Worm (Caenorhabditis elegans) whole organism, L4 larva: ENCODE data around the gene dnj-11.

ENCODE experiments used
- F10B5.3 ChIP-seq: sonication (generic microtip); optimal IDR thresholded peaks from 2 replicates; lab custom pipeline; 2016; ENCODE audit warnings: mild to moderate bottlenecking, missing genetic modification characterization, missing compliant biosample characterization
- F37D6.2 ChIP-seq: sonication (generic microtip); optimal IDR thresholded peaks from 2 replicates; lab custom pipeline; 2016; ENCODE audit warnings: mild to moderate bottlenecking, missing genetic modification characterization, missing compliant biosample characterization
- F44E2.7 ChIP-seq: fragments of 200-800 bp; sonication (Bioruptor generic); IDR thresholded peaks from 2 replicates; pipeline ENCODE4 v2.1.2; 2022; ENCODE audit warnings: missing genetic modification characterization, missing compliant biosample characterization
- F49E8.2 ChIP-seq: sonication (generic microtip); optimal IDR thresholded peaks from 2 replicates; lab custom pipeline; 2016; ENCODE audit warnings: missing compliant biosample characterization, mild to moderate bottlenecking, missing genetic modification characterization, borderline replicate concordance
- R02D3.7 ChIP-seq: fragments of 150-350 bp; sonication (generic microtip); optimal IDR thresholded peaks from 3 replicates; lab custom pipeline; 2014; ENCODE audit warnings: missing biosample characterization, missing genetic modification characterization
- T20F7.1 ChIP-seq: fragments of 200-800 bp; sonication (Bioruptor generic); optimal IDR thresholded peaks from 2 replicates; lab custom pipeline; 2018; ENCODE audit warnings: mild to moderate bottlenecking, missing genetic modification characterization, missing compliant biosample characterization
- T26A8.4 ChIP-seq: fragments of 200-800 bp; sonication (Bioruptor generic); IDR thresholded peaks from 2 replicates; pipeline ENCODE4 v1.3.6; 2022; ENCODE audit warnings: missing genetic modification characterization, missing compliant biosample characterization
- Y48G9A.11 ChIP-seq: fragments of 200-800 bp; sonication (Bioruptor generic); IDR thresholded peaks from 2 replicates; pipeline ENCODE4 v1.3.6; 2022; ENCODE audit warnings: missing genetic modification reagents, missing genetic modification characterization, missing compliant biosample characterization
- aly-2 ChIP-seq: sonication (generic microtip); optimal IDR thresholded peaks from 2 replicates; lab custom pipeline; 2018; ENCODE audit warnings: missing biosample characterization, missing genetic modification characterization
- ceh-28 ChIP-seq: fragments of 150-350 bp; optimal IDR thresholded peaks from 2 replicates; lab custom pipeline; 2014; ENCODE audit warnings: missing biosample characterization, missing genetic modification reagents, missing genetic modification characterization
- ceh-62 ChIP-seq: sonication (generic microtip); optimal IDR thresholded peaks from 2 replicates; lab custom pipeline; 2017; ENCODE audit warnings: missing biosample characterization, missing genetic modification characterization
- ces-1 ChIP-seq: fragments of 150-350 bp; sonication (generic microtip); optimal IDR thresholded peaks from 4 replicates; lab custom pipeline; 2014; ENCODE audit warnings: missing biosample characterization, missing genetic modification reagents, missing genetic modification characterization
- cey-2 ChIP-seq: sonication (generic microtip); optimal IDR thresholded peaks from 3 replicates; lab custom pipeline; 2017; ENCODE audit warnings: missing genetic modification characterization, mild to moderate bottlenecking, missing compliant biosample characterization, antibody characterized with exemption, borderline replicate concordance; ENCODE audit not compliant: insufficient read depth
- daf-16 ChIP-seq, 3 experiments: sonication (generic microtip); optimal IDR thresholded peaks; 2 replicates each; lab custom pipeline; 2016 to 2017; ENCODE audit warnings: missing genetic modification characterization in 3 of 3, missing genetic modification reagents in 3 of 3, mild to moderate bottlenecking in 2 of 3, missing compliant biosample characterization in 2 of 3, missing biosample characterization in 1 of 3, moderate library complexity in 1 of 3
- daf-19 ChIP-seq: fragments of 200-800 bp; sonication (Bioruptor generic); conservative IDR thresholded peaks from 2 replicates; pipeline ENCODE4 v1.3.6; 2022; ENCODE audit warnings: missing genetic modification characterization, missing compliant biosample characterization
- dmd-6 ChIP-seq: fragments of 200-800 bp; sonication (Bioruptor generic); IDR thresholded peaks from 2 replicates; pipeline ENCODE4 v1.3.6; 2022; ENCODE audit warnings: missing genetic modification reagents, missing genetic modification characterization, missing compliant biosample characterization
- dve-1 ChIP-seq: sonication (generic microtip); optimal IDR thresholded peaks from 2 replicates; lab custom pipeline; 2017; ENCODE audit warnings: antibody characterized with exemption, mild to moderate bottlenecking, missing genetic modification characterization, missing compliant biosample characterization; ENCODE audit not compliant: insufficient read depth
- fos-1 ChIP-seq: fragments of 150-350 bp; optimal IDR thresholded peaks from 2 replicates; lab custom pipeline; 2014; ENCODE audit warnings: missing biosample characterization, missing genetic modification characterization
- lim-7 ChIP-seq: fragments of 200-800 bp; sonication (Bioruptor generic); IDR thresholded peaks from 2 replicates; pipeline ENCODE4 v1.3.6; 2022; ENCODE audit warnings: missing genetic modification characterization, missing compliant biosample characterization
- lin-1 ChIP-seq: fragments of 200-800 bp; sonication (Bioruptor generic); IDR thresholded peaks from 2 replicates; pipeline ENCODE4 v1.3.6; 2022; ENCODE audit warnings: missing genetic modification reagents, missing genetic modification characterization, missing compliant biosample characterization
- lin-29 ChIP-seq: fragments of 200-800 bp; sonication (Bioruptor generic); IDR thresholded peaks from 2 replicates; pipeline ENCODE4 v1.3.6; 2022; ENCODE audit warnings: missing genetic modification reagents, missing genetic modification characterization, missing compliant biosample characterization
- lin-38 ChIP-seq: fragments of 200-800 bp; sonication (Bioruptor generic); IDR thresholded peaks from 2 replicates; pipeline ENCODE4 v1.3.6; 2022; ENCODE audit warnings: missing genetic modification reagents, missing genetic modification characterization, missing compliant biosample characterization
- lsy-2 ChIP-seq, 2 experiments: fragments of 150-350 bp in 1 of 2; sonication (generic microtip) in 1 of 2; optimal IDR thresholded peaks; 2 replicates each; lab custom pipeline; 2014 to 2017; ENCODE audit warnings: missing biosample characterization in 2 of 2, missing genetic modification characterization in 2 of 2
- mdl-1 ChIP-seq, 2 experiments: fragments of 150-350 bp in 1 of 2; sonication (generic microtip) in 1 of 2; optimal IDR thresholded peaks; 2 replicates each; lab custom pipeline; 2014 to 2017; ENCODE audit warnings: missing biosample characterization in 2 of 2, missing genetic modification characterization in 2 of 2
- mdt-29 ChIP-seq: fragments of 200-800 bp; sonication (Bioruptor generic); IDR thresholded peaks from 2 replicates; pipeline ENCODE4 v1.3.6; 2022; ENCODE audit warnings: missing genetic modification reagents, missing genetic modification characterization, missing compliant biosample characterization
- mep-1 ChIP-seq: fragments of 150-350 bp; sonication (generic microtip); optimal IDR thresholded peaks from 3 replicates; lab custom pipeline; 2014; ENCODE audit warnings: missing biosample characterization, missing genetic modification characterization
- mes-2 ChIP-seq: sonication (generic microtip); optimal IDR thresholded peaks from 2 replicates; lab custom pipeline; 2016; ENCODE audit warnings: missing genotype, mild to moderate bottlenecking, missing genetic modification characterization, missing compliant biosample characterization; ENCODE audit not compliant: poor library complexity, severe bottlenecking
- mxl-2 ChIP-seq: fragments of 200-800 bp; sonication (Bioruptor generic); conservative IDR thresholded peaks from 2 replicates; pipeline ENCODE4 v1.3.6; 2022; ENCODE audit warnings: missing genetic modification reagents, missing genetic modification characterization, missing compliant biosample characterization
- nhr-41 ChIP-seq: fragments of 200-800 bp; sonication (Bioruptor generic); IDR thresholded peaks from 2 replicates; pipeline ENCODE4 v1.3.6; 2022; ENCODE audit warnings: missing genetic modification reagents, missing genetic modification characterization, missing compliant biosample characterization
- nhr-42 ChIP-seq: fragments of 200-800 bp; sonication (Bioruptor generic); IDR thresholded peaks from 2 replicates; pipeline ENCODE4 v1.3.6; 2022; ENCODE audit warnings: missing genetic modification characterization, missing compliant biosample characterization
- nhr-6 ChIP-seq: fragments of 150-350 bp; optimal IDR thresholded peaks from 2 replicates; lab custom pipeline; 2014; ENCODE audit warnings: missing biosample characterization, missing genetic modification characterization
- nhr-76 ChIP-seq: fragments of 150-350 bp; optimal IDR thresholded peaks from 2 replicates; lab custom pipeline; 2014; ENCODE audit warnings: missing biosample characterization, missing genetic modification characterization
- php-3 ChIP-seq: fragments of 200-800 bp; sonication (Bioruptor generic); IDR thresholded peaks from 2 replicates; pipeline ENCODE4 v1.3.6; 2022; ENCODE audit warnings: missing genetic modification reagents, missing genetic modification characterization, missing compliant biosample characterization
- unc-130 ChIP-seq: sonication (generic microtip); optimal IDR thresholded peaks from 2 replicates; lab custom pipeline; 2016; ENCODE audit warnings: missing genetic modification reagents, missing genetic modification characterization, missing compliant biosample characterization
- unc-39 ChIP-seq: sonication (generic microtip); optimal IDR thresholded peaks from 2 replicates; lab custom pipeline; 2017; ENCODE audit warnings: missing biosample characterization, missing genetic modification characterization
- unc-62 ChIP-seq, 3 experiments: fragments of 150-350 bp in 1 of 3; sonication (generic microtip); optimal IDR thresholded peaks in 2 of 3; peaks in 1 of 3; 1 replicate in 1 of 3; 2 replicates in 2 of 3; lab custom pipeline; 2014 to 2017; ENCODE audit warnings: missing biosample characterization in 3 of 3, missing genetic modification characterization in 3 of 3, missing genetic modification reagents in 3 of 3, missing genotype in 1 of 3
- ztf-11 ChIP-seq: fragments of 150-350 bp; optimal IDR thresholded peaks from 2 replicates; lab custom pipeline; 2014; ENCODE audit warnings: missing biosample characterization, missing genetic modification characterization

dnj-11 gene

ce11 chrIV:6631704-6632272 lies 46.1 kb downstream of the dnj-11 start, which contains the start of the genes cest-5.1 and C01B10.9 (continued):
- TF ChIP-seq mes-2 (tag; lab: Kevin White, UChicago) (peak; percentile 99), ceh-62 (no peak), F49E8.2 (tag; lab: Kevin White, UChicago) (no peak), dmd-6 (GFP tag; lab: Robert Waterston, UW) (peak; percentile 63), dve-1 (tag; lab: Kevin White, UChicago) (peak; percentile 49), lim-7 (no peak), F10B5.3 (tag; lab: Kevin White, UChicago) (no peak), ces-1 (GFP tag; lab: Kevin White, UChicago) (no peak), Y48G9A.11 (GFP tag; lab: Robert Waterston, UW) (no peak), mep-1 (no peak), F37D6.2 (tag; lab: Kevin White, UChicago) (no peak), unc-130 (peak; percentile 88), lin-29 (no peak), daf-19 (GFP tag; lab: Robert Waterston, UW) (no peak), ceh-28 (tag; lab: Kevin White, UChicago) (no peak), R02D3.7 (tag; lab: Kevin White, UChicago) (no peak), nhr-76 (tag; lab: Kevin White, UChicago) (no peak), nhr-42 (no peak), ztf-11 (tag; lab: Kevin White, UChicago) (no peak), mdl-1 (tag; optimal IDR thresholded peaks at IDR 0.05; lab: Kevin White, UChicago) (no peak), daf-16 (GFP tag; optimal IDR thresholded peaks at IDR 0.05; lab: Kevin White, UChicago) (peak in 1 of 2 experiments; percentile 7), daf-16 (tag; optimal IDR thresholded peaks at IDR 0.05; lab: Kevin White, UChicago) (peak; percentile 59), lin-1 (no peak), mxl-2 (GFP tag; lab: Robert Waterston, UW) (no peak), nhr-41 (no peak), php-3 (no peak), lsy-2 (tag; optimal IDR thresholded peaks at IDR 0.05; lab: Kevin White, UChicago) (peak in 1 of 2 experiments; percentile 79), aly-2 (tag; lab: Kevin White, UChicago) (no peak), T26A8.4 (no peak), mdt-29 (GFP tag; lab: Robert Waterston, UW) (no peak), nhr-6 (tag; lab: Kevin White, UChicago) (no peak), unc-62 (GFP tag; optimal IDR thresholded peaks at IDR 0.05 in 1 of 2; lab: Kevin White, UChicago) (no peak), unc-62 (tag; optimal IDR thresholded peaks at IDR 0.05; lab: Kevin White, UChicago) (no peak), cey-2 (tag; lab: Kevin White, UChicago) (no peak), unc-39 (tag; lab: Kevin White, UChicago) (no peak), fos-1 (tag; lab: Kevin White, UChicago) (no peak), F44E2.7 (GFP tag; lab: Robert Waterston, UW) (no peak)

ce11 chrIV:6634789-6635188 lies 49.1 kb downstream of the dnj-11 start, which contains the start of gene metl-13:
TSS of gene metl-13 (plus strand) at chrIV:6635089.
- TF ChIP-seq lin-38 (GFP tag; lab: Robert Waterston, UW): 0 out of 2 replicates have a peak, but pooled peaks have one; percentile 24
- no peak for TF ChIP-seq T20F7.1
